Fruit fly (Drosophila melanogaster) whole organism, prepupa: ENCODE results near the gene CG14566.

Source experiments
- CG11294 ChIP-seq: fragments of 200-800 bp; sonication (Bioruptor generic); IDR thresholded peaks from 2 replicates; pipeline ENCODE4 v1.3.6; 2022; ENCODE audit warnings: missing biosample characterization, missing genetic modification characterization
- CG3032 ChIP-seq: fragments of 200-800 bp; optimal IDR thresholded peaks from 2 replicates; lab custom pipeline; 2019; ENCODE audit warnings: missing biosample characterization, mild to moderate bottlenecking, missing genetic modification characterization, moderate library complexity
- Eip78C ChIP-seq: fragments of 200-800 bp; sonication (Bioruptor generic); peaks from one replicate; lab custom pipeline; 2016; ENCODE audit warnings: missing biosample characterization, missing genetic modification characterization
- Gug ChIP-seq: fragments of 200-800 bp; sonication (Bioruptor generic); IDR thresholded peaks from 2 replicates; pipeline ENCODE4 v1.3.6; 2022; ENCODE audit warnings: missing biosample characterization, missing genetic modification characterization
- Smox ChIP-seq: fragments of 200-800 bp; sonication (Bioruptor generic); optimal IDR thresholded peaks from 3 replicates; lab custom pipeline; 2016; ENCODE audit warnings: missing biosample characterization, missing genetic modification characterization
- Sox102F ChIP-seq: fragments of 200-800 bp; sonication (Bioruptor generic); optimal IDR thresholded peaks from 2 replicates; lab custom pipeline; 2016; ENCODE audit warnings: missing biosample characterization, mild to moderate bottlenecking, missing genetic modification characterization
- Sox14 ChIP-seq: fragments of 200-800 bp; sonication (Bioruptor generic); optimal IDR thresholded peaks from 3 replicates; lab custom pipeline; 2016; ENCODE audit warnings: missing biosample characterization, missing genetic modification characterization
- spab ChIP-seq: fragments of 200-800 bp; sonication (Bioruptor generic); optimal IDR thresholded peaks from 2 replicates; lab custom pipeline; 2017; ENCODE audit warnings: missing biosample characterization, mild to moderate bottlenecking, missing genetic modification characterization, missing genetic modification reagents

dm6 chr3L:21739017-21739730 is 935 bp downstream of the CG14566 start:
- TF ChIP-seq spab (no peak), Gug (no peak), Sox14 (GFP tag; lab: Kevin White, UChicago) (no peak), CG11294 (no peak), Eip78C (peak; percentile 85), Sox102F (peak; percentile 47), Smox (GFP tag; lab: Kevin White, UChicago) (peak; percentile 24), CG3032 (tag; lab: Kevin White, UChicago) (no peak)
